Worm (Caenorhabditis elegans) whole organism, young adult: Measurements from ENCODE around the gene F36H1.3.

Experiments
- F37B4.10 ChIP-seq: fragments of 200-800 bp; sonication (Bioruptor generic); IDR thresholded peaks from 2 replicates; pipeline ENCODE4 v1.3.6; 2022; ENCODE audit warnings: missing genetic modification characterization, missing compliant biosample characterization
- F57A8.1 ChIP-seq: fragments of 200-800 bp; sonication (Bioruptor generic); optimal IDR thresholded peaks from 2 replicates; lab custom pipeline; 2018; ENCODE audit warnings: mild to moderate bottlenecking, missing genetic modification characterization, moderate library complexity, missing compliant biosample characterization
- F57C9.4 ChIP-seq: sonication (generic microtip); optimal IDR thresholded peaks from 2 replicates; lab custom pipeline; 2017; ENCODE audit warnings: mild to moderate bottlenecking, missing genetic modification characterization, missing compliant biosample characterization
- Y67H2A.10 ChIP-seq: fragments of 200-800 bp; sonication (Bioruptor generic); conservative IDR thresholded peaks from 2 replicates; pipeline ENCODE4 v1.3.6; 2022; ENCODE audit warnings: missing genetic modification reagents, missing genetic modification characterization, missing compliant biosample characterization
- Y95B8A.8 ChIP-seq: fragments of 200-800 bp; sonication (Bioruptor generic); IDR thresholded peaks from 2 replicates; pipeline ENCODE4 v1.3.6; 2022; ENCODE audit warnings: missing genetic modification reagents, missing genetic modification characterization, missing compliant biosample characterization
- ama-1 ChIP-seq, 3 experiments: fragments of 150-350 bp in 1 of 3; sonication (generic microtip) in 2 of 3; optimal IDR thresholded peaks; 2 replicates each; lab custom pipeline; 2014 to 2018; ENCODE audit warnings: missing biosample characterization in 2 of 3, missing genetic modification characterization in 2 of 3, missing genetic modification reagents in 2 of 3
- cebp-1 ChIP-seq, 2 experiments: fragments of 200-800 bp in 1 of 2; sonication (Bioruptor generic) in 1 of 2; sonication (generic microtip) in 1 of 2; IDR thresholded peaks in 1 of 2; optimal IDR thresholded peaks in 1 of 2; 2 replicates each; pipeline versions ENCODE4 v1.3.6 to Lab custom; 2017 to 2022; ENCODE audit warnings: missing compliant biosample characterization in 2 of 2, missing genetic modification characterization in 2 of 2, mild to moderate bottlenecking in 1 of 2, missing genetic modification reagents in 1 of 2, moderate library complexity in 1 of 2
- cebp-2 ChIP-seq: fragments of 200-800 bp; sonication (Bioruptor generic); IDR thresholded peaks from 2 replicates; pipeline ENCODE4 v1.3.6; 2022; ENCODE audit warnings: missing genetic modification characterization, missing compliant biosample characterization
- ceh-100 ChIP-seq: fragments of 200-800 bp; sonication (Bioruptor generic); IDR thresholded peaks from 2 replicates; pipeline ENCODE4 v1.3.6; 2022; ENCODE audit warnings: missing genetic modification reagents, missing genetic modification characterization, missing compliant biosample characterization
- ceh-27 ChIP-seq: fragments of 200-800 bp; sonication (Bioruptor generic); optimal IDR thresholded peaks from 2 replicates; lab custom pipeline; 2018; ENCODE audit warnings: mild to moderate bottlenecking, missing genetic modification characterization, moderate library complexity, missing compliant biosample characterization
- ceh-79 ChIP-seq: sonication (generic microtip); optimal IDR thresholded peaks from 2 replicates; lab custom pipeline; 2017; ENCODE audit warnings: mild to moderate bottlenecking, missing genetic modification characterization, missing compliant biosample characterization
- chd-7 ChIP-seq: sonication (generic microtip); optimal IDR thresholded peaks from 2 replicates; lab custom pipeline; 2016; ENCODE audit warnings: mild to moderate bottlenecking, missing genetic modification characterization, moderate library complexity, missing compliant biosample characterization
- dox-1 ChIP-seq: fragments of 200-800 bp; sonication (Bioruptor generic); IDR thresholded peaks from 2 replicates; pipeline ENCODE4 v1.3.6; 2022; ENCODE audit warnings: missing genetic modification reagents, missing genetic modification characterization, missing compliant biosample characterization
- dpl-1 ChIP-seq: fragments of 150-350 bp; optimal IDR thresholded peaks from 2 replicates; lab custom pipeline; 2014; ENCODE audit warnings: missing biosample characterization, missing genetic modification reagents, missing genetic modification characterization
- efl-1 ChIP-seq: fragments of 150-350 bp; optimal IDR thresholded peaks from 2 replicates; lab custom pipeline; 2014; ENCODE audit warnings: missing biosample characterization, missing genetic modification reagents, missing genetic modification characterization
- egl-18 ChIP-seq: fragments of 200-800 bp; sonication (Bioruptor generic); IDR thresholded peaks from 2 replicates; pipeline ENCODE4 v1.3.6; 2022; ENCODE audit warnings: missing genetic modification reagents, missing genetic modification characterization, missing compliant biosample characterization
- let-607 ChIP-seq, 2 experiments: fragments of 200-800 bp in 1 of 2; sonication (Bioruptor generic) in 1 of 2; sonication (generic microtip) in 1 of 2; optimal IDR thresholded peaks; 2 replicates each; lab custom pipeline; 2016 to 2018; ENCODE audit warnings: mild to moderate bottlenecking in 2 of 2, missing compliant biosample characterization in 2 of 2, missing genetic modification characterization in 2 of 2, moderate library complexity in 2 of 2, missing genotype in 1 of 2
- lin-26 ChIP-seq: fragments of 200-800 bp; sonication (Bioruptor generic); IDR thresholded peaks from 2 replicates; pipeline ENCODE4 v1.3.6; 2022; ENCODE audit warnings: missing genetic modification reagents, missing genetic modification characterization, missing compliant biosample characterization
- lsl-1 ChIP-seq: fragments of 200-800 bp; sonication (Bioruptor generic); optimal IDR thresholded peaks from 2 replicates; lab custom pipeline; 2018; ENCODE audit warnings: mild to moderate bottlenecking, missing genetic modification characterization, moderate library complexity, missing compliant biosample characterization
- madf-10 ChIP-seq: sonication (generic microtip); optimal IDR thresholded peaks from 2 replicates; lab custom pipeline; 2016; ENCODE audit warnings: mild to moderate bottlenecking, missing genetic modification characterization, missing compliant biosample characterization
- madf-6 ChIP-seq: fragments of 200-800 bp; sonication (Bioruptor generic); IDR thresholded peaks from 2 replicates; pipeline ENCODE4 v1.3.6; 2022; ENCODE audit warnings: missing genetic modification reagents, missing genetic modification characterization, missing compliant biosample characterization
- madf-8 ChIP-seq: fragments of 200-800 bp; sonication (Bioruptor generic); conservative IDR thresholded peaks from 2 replicates; pipeline ENCODE4 v1.3.6; 2022; ENCODE audit warnings: missing genetic modification reagents, missing genetic modification characterization, missing compliant biosample characterization
- nfya-1 ChIP-seq: sonication (generic microtip); optimal IDR thresholded peaks from 2 replicates; lab custom pipeline; 2017; ENCODE audit warnings: antibody characterized with exemption, missing compliant biosample characterization, missing genetic modification characterization, borderline replicate concordance; ENCODE audit not compliant: insufficient read depth
- pbrm-1 ChIP-seq: fragments of 200-800 bp; sonication (Bioruptor generic); IDR thresholded peaks from 2 replicates; pipeline ENCODE4 v1.3.6; 2022; ENCODE audit warnings: missing genetic modification reagents, missing genetic modification characterization, missing compliant biosample characterization
- rpc-1 ChIP-seq, 2 experiments: fragments of 150-350 bp in 1 of 2; sonication (generic microtip) in 1 of 2; optimal IDR thresholded peaks; 2 replicates each; lab custom pipeline; 2014 to 2018; ENCODE audit warnings: missing biosample characterization in 1 of 2, missing genetic modification characterization in 1 of 2, missing genetic modification reagents in 1 of 2, missing genotype in 1 of 2
- sea-2 ChIP-seq: fragments of 200-800 bp; sonication (Bioruptor generic); IDR thresholded peaks from 2 replicates; pipeline ENCODE4 v1.3.6; 2022; ENCODE audit warnings: missing genetic modification characterization, missing compliant biosample characterization
- snpc-1.1 ChIP-seq: sonication (generic microtip); optimal IDR thresholded peaks from 2 replicates; lab custom pipeline; 2017; ENCODE audit warnings: missing genetic modification characterization, mild to moderate bottlenecking, missing compliant biosample characterization, antibody characterized with exemption, moderate library complexity, missing genotype, missing genetic modification reagents; ENCODE audit not compliant: insufficient read depth
- snpc-4 ChIP-seq, 5 experiments: fragments of 150-350 bp in 1 of 5; sonication (generic microtip) in 4 of 5; optimal IDR thresholded peaks; 2 replicates each; lab custom pipeline; 2014 to 2018; ENCODE audit warnings: missing genetic modification characterization in 5 of 5, missing biosample characterization in 3 of 5, antibody characterized with exemption in 2 of 5, mild to moderate bottlenecking in 2 of 5, missing compliant biosample characterization in 2 of 5, missing genotype in 2 of 5, moderate library complexity in 2 of 5, missing genetic modification reagents in 1 of 5
- somi-1 ChIP-seq: fragments of 200-800 bp; sonication (Bioruptor generic); optimal IDR thresholded peaks from 2 replicates; lab custom pipeline; 2018; ENCODE audit warnings: mild to moderate bottlenecking, missing genetic modification characterization, missing compliant biosample characterization
- tbx-9 ChIP-seq: sonication (generic microtip); optimal IDR thresholded peaks from 2 replicates; lab custom pipeline; 2016; ENCODE audit warnings: borderline replicate concordance, missing genetic modification characterization, inconsistent platforms, missing compliant biosample characterization
- zfh-2 ChIP-seq: fragments of 200-800 bp; sonication (Bioruptor generic); conservative IDR thresholded peaks from 2 replicates; pipeline ENCODE4 v1.3.6; 2022; ENCODE audit warnings: missing genetic modification reagents, missing genetic modification characterization, missing compliant biosample characterization
- zim-3 ChIP-seq: sonication (generic microtip); optimal IDR thresholded peaks from 2 replicates; lab custom pipeline; 2017; ENCODE audit warnings: mild to moderate bottlenecking, missing genetic modification characterization, moderate library complexity, missing compliant biosample characterization
- ztf-3 ChIP-seq: fragments of 200-800 bp; sonication (Bioruptor generic); optimal IDR thresholded peaks from 2 replicates; lab custom pipeline; 2018; ENCODE audit warnings: mild to moderate bottlenecking, missing genetic modification characterization, missing compliant biosample characterization
- ztf-6 ChIP-seq: fragments of 200-800 bp; sonication (Bioruptor generic); IDR thresholded peaks from 2 replicates; pipeline ENCODE4 v1.3.6; 2022; ENCODE audit warnings: missing genetic modification reagents, missing genetic modification characterization, missing compliant biosample characterization

F36H1.3 gene

ce11 chrIV:11008255-11008654 is 41.7 kb upstream of the F36H1.3 start:
- no peak for TF ChIP-seq ztf-3 (GFP tag; lab: Kevin White, UChicago)
- TF ChIP-seq snpc-1.1, result no peak
- no peak for TF ChIP-seq snpc-4 (GFP tag; optimal IDR thresholded peaks at IDR 0.05; lab: Kevin White, UChicago)
- no peak for TF ChIP-seq snpc-4 (tag; optimal IDR thresholded peaks at IDR 0.05; lab: Kevin White, UChicago)
- TF ChIP-seq somi-1, result no peak
- no peak for TF ChIP-seq F37B4.10 (GFP tag; lab: Robert Waterston, UW)
- no peak for TF ChIP-seq Y67H2A.10 (GFP tag; lab: Robert Waterston, UW)
- no peak for TF ChIP-seq F57A8.1 (GFP tag; lab: Kevin White, UChicago)
- no peak for TF ChIP-seq zim-3
- no peak for TF ChIP-seq madf-8 (GFP tag; lab: Robert Waterston, UW)
- TF ChIP-seq ceh-27, result peak; percentile 54
- TF ChIP-seq ceh-100 (GFP tag; lab: Robert Waterston, UW), result no peak
- TF ChIP-seq ama-1 (optimal IDR thresholded peaks at IDR 0.05; lab: Kevin White, UChicago), result no peak
- no peak for TF ChIP-seq ama-1 (GFP tag; optimal IDR thresholded peaks at IDR 0.05; lab: Kevin White, UChicago)
- TF ChIP-seq egl-18 (GFP tag; lab: Robert Waterston, UW), result no peak
- no peak for TF ChIP-seq cebp-1 (GFP tag; IDR thresholded peaks at IDR 0.05; lab: Robert Waterston, UW)
- peak; percentile 31 for TF ChIP-seq cebp-1 (tag; optimal IDR thresholded peaks at IDR 0.05; lab: Kevin White, UChicago)
- no peak for TF ChIP-seq madf-6 (GFP tag; lab: Robert Waterston, UW)
- TF ChIP-seq, all 124 proteins: peak for 2

- TF ChIP-seq ceh-79 (tag; lab: Kevin White, UChicago) (no peak), zfh-2 (GFP tag; lab: Robert Waterston, UW) (no peak), lsl-1 (GFP tag; lab: Kevin White, UChicago) (no peak), sea-2 (GFP tag; lab: Robert Waterston, UW) (no peak), madf-8 (GFP tag; lab: Robert Waterston, UW) (no peak), cebp-1 (GFP tag; IDR thresholded peaks at IDR 0.05; lab: Robert Waterston, UW) (no peak), cebp-1 (tag; optimal IDR thresholded peaks at IDR 0.05; lab: Kevin White, UChicago) (no peak), chd-7 (tag; lab: Kevin White, UChicago) (no peak), tbx-9 (tag; lab: Kevin White, UChicago) (no peak), F57C9.4 (tag; lab: Kevin White, UChicago) (no peak), nfya-1 (tag; lab: Kevin White, UChicago) (no peak), ztf-6 (GFP tag; lab: Robert Waterston, UW) (no peak), cebp-2 (GFP tag; lab: Robert Waterston, UW) (no peak), ztf-3 (GFP tag; lab: Kevin White, UChicago) (no peak)
- TF ChIP-seq, all 124 proteins: peak for 0
Observed at ce11 chrIV:11008996-11009395, 40.9 kb upstream of the F36H1.3 start, which contains the start of gene F13H10.6. Gene F13H10.6, plus strand, starts transcription at chrIV:11009296.

- TF ChIP-seq pbrm-1 (GFP tag; lab: Robert Waterston, UW) (0 out of 2 replicates have a peak, but pooled peaks have one; percentile 5), rpc-1 (optimal IDR thresholded peaks at IDR 0.05; lab: Kevin White, UChicago) (no peak), rpc-1 (tag; optimal IDR thresholded peaks at IDR 0.05; lab: Kevin White, UChicago) (no peak)
Observed at ce11 chrIV:11009928-11010327, 40.0 kb upstream of the F36H1.3 start.

ce11 chrIV:11011920-11012319 is 38.0 kb upstream of the F36H1.3 start, which contains the start of gene ndx-9:
Gene ndx-9, minus strand, starts transcription at chrIV:11012020.
- TF ChIP-seq madf-10 (tag; lab: Kevin White, UChicago) (no peak), dpl-1 (GFP tag; lab: Kevin White, UChicago) (no peak), let-607 (tag; optimal IDR thresholded peaks at IDR 0.05; lab: Kevin White, UChicago) (no peak), dox-1 (no peak), tbx-9 (tag; lab: Kevin White, UChicago) (no peak), lin-26 (GFP tag; lab: Robert Waterston, UW) (no peak), efl-1 (GFP tag; lab: Kevin White, UChicago) (no peak), ceh-100 (GFP tag; lab: Robert Waterston, UW) (no peak), Y95B8A.8 (no peak)
